Worm (Caenorhabditis elegans) whole organism, late embryonic: ENCODE results near the gene ascc-1.
A peak's percentile ranks its signal among the peaks of the same experiment; 100 is the strongest.

Experiments used
- C38D4.7 ChIP-seq: fragments of 200-800 bp; sonication (Bioruptor generic); optimal IDR thresholded peaks from 2 replicates; lab custom pipeline; 2018; ENCODE audit warnings: mild to moderate bottlenecking, missing genetic modification characterization, moderate library complexity, missing compliant biosample characterization
- F13H6.1 ChIP-seq: sonication (generic microtip); optimal IDR thresholded peaks from 2 replicates; lab custom pipeline; 2016; ENCODE audit warnings: missing genetic modification characterization, missing compliant biosample characterization
- K02D7.2 ChIP-seq: sonication (generic microtip); optimal IDR thresholded peaks from 2 replicates; lab custom pipeline; 2017; ENCODE audit warnings: mild to moderate bottlenecking, missing genetic modification characterization, missing compliant biosample characterization
- K09A11.1 ChIP-seq: sonication (generic microtip); optimal IDR thresholded peaks from 2 replicates; lab custom pipeline; 2017; ENCODE audit warnings: antibody characterized with exemption, mild to moderate bottlenecking, missing genetic modification characterization, missing compliant biosample characterization; ENCODE audit not compliant: insufficient read depth
- T23F11.4 ChIP-seq: fragments of 200-800 bp; sonication (Bioruptor generic); optimal IDR thresholded peaks from 2 replicates; lab custom pipeline; 2018; ENCODE audit warnings: mild to moderate bottlenecking, missing genetic modification characterization, missing compliant biosample characterization
- Y22D7AL.16 ChIP-seq: sonication (generic microtip); optimal IDR thresholded peaks from 2 replicates; lab custom pipeline; 2016; ENCODE audit warnings: missing genetic modification characterization, missing compliant biosample characterization
- ceh-14 ChIP-seq: sonication (generic microtip); optimal IDR thresholded peaks from 2 replicates; lab custom pipeline; 2016; ENCODE audit warnings: missing genotype, missing genetic modification characterization, missing compliant biosample characterization
- ceh-18 ChIP-seq: sonication (generic microtip); optimal IDR thresholded peaks from 2 replicates; lab custom pipeline; 2016; ENCODE audit warnings: missing genetic modification characterization, missing compliant biosample characterization
- ceh-19 ChIP-seq: fragments of 200-800 bp; sonication (Bioruptor generic); optimal IDR thresholded peaks from 2 replicates; lab custom pipeline; 2018; ENCODE audit warnings: mild to moderate bottlenecking, missing genetic modification characterization, missing compliant biosample characterization
- ceh-22 ChIP-seq: sonication (generic microtip); optimal IDR thresholded peaks from 2 replicates; lab custom pipeline; 2017; ENCODE audit warnings: missing biosample characterization, missing genetic modification characterization
- ceh-24 ChIP-seq: sonication (generic microtip); optimal IDR thresholded peaks from 2 replicates; lab custom pipeline; 2016; ENCODE audit warnings: mild to moderate bottlenecking, missing genetic modification characterization, missing compliant biosample characterization
- ceh-30 ChIP-seq: fragments of 150-350 bp; optimal IDR thresholded peaks from 2 replicates; lab custom pipeline; 2014; ENCODE audit warnings: missing biosample characterization, missing genetic modification characterization
- ceh-31 ChIP-seq: sonication (generic microtip); optimal IDR thresholded peaks from 2 replicates; lab custom pipeline; 2016; ENCODE audit warnings: missing genetic modification characterization, missing compliant biosample characterization
- ceh-48 ChIP-seq: sonication (generic microtip); optimal IDR thresholded peaks from 2 replicates; lab custom pipeline; 2016; ENCODE audit warnings: missing genetic modification characterization, inconsistent platforms, missing compliant biosample characterization
- ceh-6 ChIP-seq: fragments of 200-800 bp; sonication (Bioruptor generic); optimal IDR thresholded peaks from 2 replicates; lab custom pipeline; 2018; ENCODE audit warnings: mild to moderate bottlenecking, missing genetic modification characterization, missing compliant biosample characterization
- ceh-9 ChIP-seq: sonication (generic microtip); optimal IDR thresholded peaks from 2 replicates; lab custom pipeline; 2016; ENCODE audit warnings: mild to moderate bottlenecking, missing genetic modification characterization, inconsistent platforms, missing compliant biosample characterization
- che-1 ChIP-seq: sonication (generic microtip); optimal IDR thresholded peaks from 2 replicates; lab custom pipeline; 2016; ENCODE audit warnings: mild to moderate bottlenecking, missing genetic modification characterization, missing compliant biosample characterization
- dmd-4 ChIP-seq: sonication (generic microtip); optimal IDR thresholded peaks from 2 replicates; lab custom pipeline; 2016; ENCODE audit warnings: borderline replicate concordance, missing genetic modification characterization, missing compliant biosample characterization
- dve-1 ChIP-seq: sonication (generic microtip); optimal IDR thresholded peaks from 2 replicates; lab custom pipeline; 2017; ENCODE audit warnings: antibody characterized with exemption, mild to moderate bottlenecking, missing genetic modification characterization, missing compliant biosample characterization
- elt-2 ChIP-seq: sonication (generic microtip); optimal IDR thresholded peaks from 2 replicates; lab custom pipeline; 2016; ENCODE audit warnings: missing genetic modification reagents, missing genetic modification characterization, missing compliant biosample characterization
- elt-4 ChIP-seq: sonication (generic microtip); optimal IDR thresholded peaks from 2 replicates; lab custom pipeline; 2016; ENCODE audit warnings: missing genetic modification characterization, missing compliant biosample characterization
- ets-4 ChIP-seq: sonication (generic microtip); optimal IDR thresholded peaks from 2 replicates; lab custom pipeline; 2016; ENCODE audit warnings: missing genetic modification characterization, missing compliant biosample characterization
- eyg-1 ChIP-seq: sonication (generic microtip); optimal IDR thresholded peaks from 2 replicates; lab custom pipeline; 2016; ENCODE audit warnings: missing genotype, missing genetic modification characterization, missing compliant biosample characterization
- fax-1 ChIP-seq: sonication (generic microtip); optimal IDR thresholded peaks from 2 replicates; lab custom pipeline; 2016; ENCODE audit warnings: missing genotype, missing genetic modification characterization, missing compliant biosample characterization
- fkh-10 ChIP-seq: fragments of 150-350 bp; optimal IDR thresholded peaks from 2 replicates; lab custom pipeline; 2014; ENCODE audit warnings: missing biosample characterization, missing genetic modification reagents, missing genetic modification characterization
- fkh-6 ChIP-seq: sonication (generic microtip); optimal IDR thresholded peaks from 2 replicates; lab custom pipeline; 2016; ENCODE audit warnings: missing genetic modification characterization, missing compliant biosample characterization
- hlh-13 ChIP-seq: fragments of 200-800 bp; sonication (Bioruptor generic); optimal IDR thresholded peaks from 2 replicates; lab custom pipeline; 2018; ENCODE audit warnings: mild to moderate bottlenecking, missing genetic modification characterization, missing compliant biosample characterization
- hlh-15 ChIP-seq: sonication (generic microtip); optimal IDR thresholded peaks from 2 replicates; lab custom pipeline; 2016; ENCODE audit warnings: missing genetic modification characterization, missing compliant biosample characterization
- hlh-30 ChIP-seq: sonication (generic microtip); optimal IDR thresholded peaks from 2 replicates; lab custom pipeline; 2017; ENCODE audit warnings: antibody characterized with exemption, missing genetic modification characterization, missing compliant biosample characterization; ENCODE audit not compliant: insufficient read depth
- hlh-6 ChIP-seq: sonication (generic microtip); optimal IDR thresholded peaks from 2 replicates; lab custom pipeline; 2016; ENCODE audit warnings: missing genotype, missing genetic modification characterization, missing compliant biosample characterization
- lim-6 ChIP-seq: sonication (generic microtip); optimal IDR thresholded peaks from 2 replicates; lab custom pipeline; 2016; ENCODE audit warnings: missing genetic modification characterization, missing compliant biosample characterization
- mec-3 ChIP-seq: sonication (generic microtip); optimal IDR thresholded peaks from 2 replicates; lab custom pipeline; 2016; ENCODE audit warnings: borderline replicate concordance, missing genetic modification characterization, missing compliant biosample characterization
- nfya-1 ChIP-seq: sonication (generic microtip); optimal IDR thresholded peaks from 2 replicates; lab custom pipeline; 2017; ENCODE audit warnings: missing genetic modification characterization, mild to moderate bottlenecking, missing compliant biosample characterization, antibody characterized with exemption, moderate library complexity
- nhr-11 ChIP-seq: fragments of 150-350 bp; optimal IDR thresholded peaks from 2 replicates; lab custom pipeline; 2014; ENCODE audit warnings: missing biosample characterization, missing genetic modification characterization
- nhr-232 ChIP-seq: sonication (generic microtip); optimal IDR thresholded peaks from 2 replicates; lab custom pipeline; 2016; ENCODE audit warnings: missing genetic modification characterization, missing compliant biosample characterization
- npax-4 ChIP-seq: sonication (generic microtip); optimal IDR thresholded peaks from 2 replicates; lab custom pipeline; 2016; ENCODE audit warnings: missing genetic modification characterization, missing compliant biosample characterization
- pag-3 ChIP-seq: sonication (generic microtip); optimal IDR thresholded peaks from 2 replicates; lab custom pipeline; 2016; ENCODE audit warnings: missing compliant biosample characterization, missing genetic modification characterization, borderline replicate concordance
- pat-9 ChIP-seq: fragments of 200-800 bp; sonication (Bioruptor generic); optimal IDR thresholded peaks from 2 replicates; lab custom pipeline; 2018; ENCODE audit warnings: mild to moderate bottlenecking, missing genetic modification characterization, moderate library complexity, missing compliant biosample characterization
- pax-1 ChIP-seq: fragments of 150-350 bp; optimal IDR thresholded peaks from 2 replicates; lab custom pipeline; 2014; ENCODE audit warnings: missing biosample characterization, missing genetic modification characterization
- pqm-1 ChIP-seq: sonication (generic microtip); optimal IDR thresholded peaks from 2 replicates; lab custom pipeline; 2016; ENCODE audit warnings: missing genetic modification characterization, missing compliant biosample characterization
- pros-1 ChIP-seq: fragments of 150-350 bp; optimal IDR thresholded peaks from 2 replicates; lab custom pipeline; 2014; ENCODE audit warnings: missing biosample characterization, missing genetic modification reagents, missing genetic modification characterization
- rnt-1 ChIP-seq: sonication (generic microtip); optimal IDR thresholded peaks from 2 replicates; lab custom pipeline; 2016; ENCODE audit warnings: missing genetic modification characterization, missing compliant biosample characterization
- sox-2 ChIP-seq: fragments of 200-800 bp; sonication (Bioruptor generic); IDR thresholded peaks from 2 replicates; pipeline ENCODE4 v1.3.6; 2022; ENCODE audit warnings: missing genetic modification reagents, missing genetic modification characterization, missing compliant biosample characterization
- sox-4 ChIP-seq: sonication (generic microtip); optimal IDR thresholded peaks from 2 replicates; lab custom pipeline; 2017; ENCODE audit warnings: mild to moderate bottlenecking, missing genetic modification characterization, inconsistent platforms, missing compliant biosample characterization
- syd-9 ChIP-seq: sonication (generic microtip); optimal IDR thresholded peaks from 2 replicates; lab custom pipeline; 2016; ENCODE audit warnings: mild to moderate bottlenecking, missing genetic modification characterization, moderate library complexity, missing compliant biosample characterization
- tbx-2 ChIP-seq: sonication (generic microtip); optimal IDR thresholded peaks from 2 replicates; lab custom pipeline; 2016; ENCODE audit warnings: missing genetic modification characterization, missing compliant biosample characterization
- tbx-7 ChIP-seq: sonication (generic microtip); optimal IDR thresholded peaks from 2 replicates; lab custom pipeline; 2016; ENCODE audit warnings: missing genotype, missing genetic modification characterization, missing compliant biosample characterization
- ttx-3 ChIP-seq: sonication (generic microtip); optimal IDR thresholded peaks from 2 replicates; lab custom pipeline; 2016; ENCODE audit warnings: missing genetic modification reagents, missing genetic modification characterization, missing compliant biosample characterization
- unc-3 ChIP-seq, 2 experiments: fragments of 200-800 bp in 1 of 2; sonication (Bioruptor generic) in 1 of 2; sonication (generic microtip) in 1 of 2; conservative IDR thresholded peaks in 1 of 2; optimal IDR thresholded peaks in 1 of 2; 2 replicates each; pipeline versions ENCODE4 v1.3.6 to Lab custom; 2016 to 2022; ENCODE audit warnings: missing compliant biosample characterization in 2 of 2, missing genetic modification characterization in 2 of 2, missing genetic modification reagents in 1 of 2
- unc-42 ChIP-seq: sonication (generic microtip); optimal IDR thresholded peaks from 2 replicates; lab custom pipeline; 2016; ENCODE audit warnings: missing genotype, missing genetic modification characterization, missing compliant biosample characterization
- unc-86 ChIP-seq: sonication (generic microtip); optimal IDR thresholded peaks from 2 replicates; lab custom pipeline; 2016; ENCODE audit warnings: missing genetic modification characterization, missing compliant biosample characterization
- zip-5 ChIP-seq: sonication (generic microtip); optimal IDR thresholded peaks from 2 replicates; lab custom pipeline; 2016; ENCODE audit warnings: missing genetic modification characterization, missing compliant biosample characterization
- ztf-16 ChIP-seq: sonication (generic microtip); optimal IDR thresholded peaks from 2 replicates; lab custom pipeline; 2017; ENCODE audit warnings: missing genetic modification characterization, missing compliant biosample characterization

ascc-1 gene

DNA sequence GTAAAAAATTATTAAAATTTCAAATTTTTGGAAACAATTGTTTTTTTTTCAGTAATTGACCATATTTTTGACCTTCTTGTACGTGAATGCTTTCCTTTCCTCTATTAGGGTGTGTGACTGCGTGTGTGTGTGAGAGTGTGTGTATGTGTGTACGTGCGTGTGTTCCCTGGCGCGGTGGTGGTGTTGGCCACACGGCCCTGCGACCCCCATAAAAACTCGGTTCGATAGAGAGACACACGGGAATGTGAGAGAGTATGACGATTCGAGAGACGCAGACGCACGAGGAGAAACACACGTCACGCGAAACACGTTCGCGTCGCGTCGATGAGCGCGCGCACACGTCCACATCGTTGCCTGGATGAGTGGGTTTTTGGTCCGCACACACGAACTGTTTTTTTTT, 38.7 kb upstream of the ascc-1 start:
- TF ChIP-seq hlh-30 (tag; lab: Kevin White, UChicago) (peak; percentile 87), ceh-9 (tag; lab: Kevin White, UChicago) (no peak), ztf-16 (tag; lab: Kevin White, UChicago) (no peak), Y22D7AL.16 (tag; lab: Kevin White, UChicago) (no peak), unc-86 (tag; lab: Kevin White, UChicago) (no peak), zip-5 (tag; lab: Kevin White, UChicago) (no peak), C38D4.7 (GFP tag; lab: Kevin White, UChicago) (no peak), dmd-4 (tag; lab: Kevin White, UChicago) (peak; percentile 29), ceh-30 (tag; lab: Kevin White, UChicago) (no peak), K02D7.2 (tag; lab: Kevin White, UChicago) (no peak), nhr-11 (tag; lab: Kevin White, UChicago) (no peak), ets-4 (tag; lab: Kevin White, UChicago) (no peak), che-1 (tag; lab: Kevin White, UChicago) (no peak), npax-4 (tag; lab: Kevin White, UChicago) (no peak), rnt-1 (peak; percentile 74), ceh-19 (peak; percentile 38), ceh-48 (tag; lab: Kevin White, UChicago) (peak; percentile 44), ceh-14 (tag; lab: Kevin White, UChicago) (peak; percentile 2), syd-9 (tag; lab: Kevin White, UChicago) (no peak), ceh-31 (peak; percentile 74), fax-1 (tag; lab: Kevin White, UChicago) (no peak), dve-1 (tag; lab: Kevin White, UChicago) (no peak), sox-4 (tag; lab: Kevin White, UChicago) (peak; percentile 10), lim-6 (tag; lab: Kevin White, UChicago) (no peak), hlh-6 (tag; lab: Kevin White, UChicago) (no peak), nfya-1 (tag; lab: Kevin White, UChicago) (peak; percentile 5), fkh-10 (GFP tag; lab: Kevin White, UChicago) (no peak), ceh-6 (GFP tag; lab: Kevin White, UChicago) (peak; percentile 41), nhr-232 (tag; lab: Kevin White, UChicago) (no peak), hlh-15 (tag; lab: Kevin White, UChicago) (no peak), T23F11.4 (no peak), elt-4 (tag; lab: Kevin White, UChicago) (no peak), unc-3 (GFP tag; conservative IDR thresholded peaks at IDR 0.05; lab: Robert Waterston, UW) (no peak), unc-3 (tag; optimal IDR thresholded peaks at IDR 0.05; lab: Kevin White, UChicago) (no peak), ceh-18 (tag; lab: Kevin White, UChicago) (peak; percentile 56), pqm-1 (peak; percentile 10), tbx-2 (tag; lab: Kevin White, UChicago) (peak; percentile 54), mec-3 (no peak), fkh-6 (tag; lab: Kevin White, UChicago) (no peak), elt-2 (tag; lab: Kevin White, UChicago) (peak; percentile 28), K09A11.1 (tag; lab: Kevin White, UChicago) (no peak), unc-42 (peak; percentile 17), ceh-22 (tag; lab: Kevin White, UChicago) (no peak), pros-1 (tag; lab: Kevin White, UChicago) (no peak), pax-1 (tag; lab: Kevin White, UChicago) (no peak), ttx-3 (tag; lab: Kevin White, UChicago) (no peak), eyg-1 (no peak), sox-2 (GFP tag; lab: Robert Waterston, UW) (no peak), tbx-7 (tag; lab: Kevin White, UChicago) (no peak), pag-3 (tag; lab: Kevin White, UChicago) (no peak), F13H6.1 (tag; lab: Kevin White, UChicago) (no peak), hlh-13 (GFP tag; lab: Kevin White, UChicago) (no peak), pat-9 (tag; lab: Kevin White, UChicago) (no peak), ceh-24 (no peak)
